Worm (Caenorhabditis elegans): Measurements from ENCODE around the gene F46F5.16.

Gene F46F5.16

ce11 chrII:762942-763341 is 24.1 kb upstream of the F46F5.16 start (continued):
- TF ChIP-seq lir-3 (tag; optimal IDR thresholded peaks at IDR 0.05; ENCODE audit: poor library complexity) = no peak
- TF ChIP-seq snu-23 (GFP tag; optimal IDR thresholded peaks at IDR 0.05) = peak; percentile 12
- TF ChIP-seq jun-1 (tag; optimal IDR thresholded peaks at IDR 0.05) = no peak
- no peak for TF ChIP-seq elt-3 (tag; optimal IDR thresholded peaks at IDR 0.05)
- no peak for TF ChIP-seq hlh-4 (tag; optimal IDR thresholded peaks at IDR 0.05)
- TF ChIP-seq dsc-1 (tag; optimal IDR thresholded peaks at IDR 0.05) = peak; percentile 70
- no peak for TF ChIP-seq C16A3.4 (tag; optimal IDR thresholded peaks at IDR 0.05)
- no peak for TF ChIP-seq sup-37 (GFP tag; optimal IDR thresholded peaks at IDR 0.05)
- TF ChIP-seq ceh-63 (GFP tag; optimal IDR thresholded peaks at IDR 0.05) = no peak
- peak; percentile 39 for TF ChIP-seq elt-2 (tag; optimal IDR thresholded peaks at IDR 0.05)
- no peak for TF ChIP-seq zip-4 (GFP tag; optimal IDR thresholded peaks at IDR 0.05)
- TF ChIP-seq egl-13 (tag; optimal IDR thresholded peaks at IDR 0.05) = peak; percentile 32
- no peak for TF ChIP-seq pqm-1 (tag; optimal IDR thresholded peaks at IDR 0.05)
- no peak for TF ChIP-seq C04F5.9 (tag; optimal IDR thresholded peaks at IDR 0.05)
- TF ChIP-seq lin-39 (tag; optimal IDR thresholded peaks at IDR 0.05) = no peak
- TF ChIP-seq lin-14 (GFP tag; optimal IDR thresholded peaks at IDR 0.05) = peak; percentile 72
- TF ChIP-seq hlh-17 (GFP tag; optimal IDR thresholded peaks at IDR 0.05; ENCODE audit: borderline replicate concordance) = no peak
- no peak for TF ChIP-seq C34B4.2 (tag; optimal IDR thresholded peaks at IDR 0.05)
- TF ChIP-seq mdl-1 (tag; optimal IDR thresholded peaks at IDR 0.05) = no peak
- TF ChIP-seq rnt-1 (tag; optimal IDR thresholded peaks at IDR 0.05) = no peak
- TF ChIP-seq alr-1 (tag; optimal IDR thresholded peaks at IDR 0.05; ENCODE audit: borderline replicate concordance) = no peak
- no peak for TF ChIP-seq nhr-12 (tag; optimal IDR thresholded peaks at IDR 0.05)
- TF ChIP-seq dpl-1 (GFP tag; optimal IDR thresholded peaks at IDR 0.05) = peak in 1 of 3 experiments; percentile 10
- TF ChIP-seq irx-1 (tag; optimal IDR thresholded peaks at IDR 0.05) = peak; percentile 57
- peak; percentile 7 for TF ChIP-seq pax-3 (tag; optimal IDR thresholded peaks at IDR 0.05)
- TF ChIP-seq sox-4 (tag; optimal IDR thresholded peaks at IDR 0.05) = no peak
- peak in 1 of 2 experiments; percentile 33 for TF ChIP-seq lsy-2 (tag; optimal IDR thresholded peaks at IDR 0.05)
- TF ChIP-seq swsn-7 (tag; optimal IDR thresholded peaks at IDR 0.05) = peak; percentile 10
- no peak for TF ChIP-seq pag-3 (tag; optimal IDR thresholded peaks at IDR 0.05; ENCODE audit: borderline replicate concordance, insufficient read depth)
- TF ChIP-seq skn-1 (tag; optimal IDR thresholded peaks at IDR 0.05) = no peak
- TF ChIP-seq vab-15 (tag; optimal IDR thresholded peaks at IDR 0.05) = no peak
- TF ChIP-seq ama-1 (optimal IDR thresholded peaks at IDR 0.05) = no peak
- no peak for TF ChIP-seq nhr-28 (tag; optimal IDR thresholded peaks at IDR 0.05)
- TF ChIP-seq ceh-82 (tag; optimal IDR thresholded peaks at IDR 0.05) = no peak
- no peak for TF ChIP-seq egl-27 (tag; optimal IDR thresholded peaks at IDR 0.05)
- no peak for TF ChIP-seq unc-98 (GFP tag; IDR thresholded peaks at IDR 0.05)
- TF ChIP-seq lin-15B (tag; optimal IDR thresholded peaks at IDR 0.05) = no peak
- TF ChIP-seq efl-3 (GFP tag; optimal IDR thresholded peaks at IDR 0.05) = no peak
- no peak for TF ChIP-seq mep-1 (tag; optimal IDR thresholded peaks at IDR 0.05)
- TF ChIP-seq grh-1 (GFP tag; IDR thresholded peaks at IDR 0.05) = no peak
- peak in 1 of 2 experiments; percentile 1 for TF ChIP-seq lin-35 (GFP tag; optimal IDR thresholded peaks at IDR 0.05)
- no peak for TF ChIP-seq nhr-77 (tag; optimal IDR thresholded peaks at IDR 0.05)
- TF ChIP-seq ceh-90 (tag; optimal IDR thresholded peaks at IDR 0.05) = no peak
- TF ChIP-seq sptf-1 (tag; optimal IDR thresholded peaks at IDR 0.05) = no peak
- TF ChIP-seq ets-5 (GFP tag; IDR thresholded peaks at IDR 0.05) = no peak
- no peak for TF ChIP-seq unc-86 (tag; optimal IDR thresholded peaks at IDR 0.05)
- no peak for TF ChIP-seq blmp-1 (tag; optimal IDR thresholded peaks at IDR 0.05)
- no peak for TF ChIP-seq aly-2 (tag; optimal IDR thresholded peaks at IDR 0.05)
- no peak for TF ChIP-seq xbp-1 (tag; optimal IDR thresholded peaks at IDR 0.05)
- TF ChIP-seq fkh-10 (GFP tag; optimal IDR thresholded peaks at IDR 0.05) = no peak
- TF ChIP-seq aha-1 (tag; optimal IDR thresholded peaks at IDR 0.05) = no peak
- TF ChIP-seq tlp-1 (tag; optimal IDR thresholded peaks at IDR 0.05) = no peak
- TF ChIP-seq nhr-20 (tag; optimal IDR thresholded peaks at IDR 0.05) = peak; percentile 18

All from whole organism, L1 larva.